Worm (Caenorhabditis elegans): ENCODE measurements around the gene F25B4.7.
"Not testable (repeated sequence)": the region's sequence is repeated elsewhere in the genome, so short reads cannot be mapped to it uniquely, and the experiment has no call there.

The F25B4.7 gene

DNA sequence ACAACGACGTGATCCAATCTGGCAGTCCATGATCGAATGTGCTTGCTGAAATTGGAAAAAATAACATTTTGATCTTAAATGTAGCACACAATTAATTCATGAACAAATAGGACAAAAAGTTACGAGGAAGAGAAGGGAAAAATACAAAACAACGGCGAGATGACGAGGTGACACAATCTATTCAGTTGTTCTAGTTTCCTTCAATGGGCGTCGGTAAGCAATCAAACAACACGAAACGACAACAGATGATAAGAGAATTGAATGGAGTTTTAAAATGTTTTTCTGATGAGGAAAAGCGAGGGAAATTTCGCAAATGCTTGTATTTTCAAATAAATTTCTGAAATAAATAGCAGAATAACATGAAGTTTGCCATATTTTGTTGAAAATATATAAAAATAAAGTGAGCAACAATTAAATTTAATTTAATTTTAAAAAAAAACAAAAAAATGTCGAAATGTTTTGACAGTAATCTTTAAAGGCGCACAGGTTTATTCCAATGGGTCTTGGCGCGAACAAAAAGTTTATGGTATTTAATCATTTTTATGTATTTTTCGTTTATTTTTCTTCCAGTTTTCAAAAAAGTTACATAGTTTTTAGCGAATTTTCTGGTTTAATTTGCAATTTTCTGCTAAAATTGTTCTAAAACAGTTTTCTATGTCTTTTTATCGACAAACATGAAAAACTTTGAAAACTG is 20.8 kb downstream of the F25B4.7 start, which contains the start of gene C14C11.7:
Gene C14C11.7, minus strand, starts transcription at position 51 of the 694 bp plus-strand sequence.
- TF ChIP-seq D1046.2 (GFP tag; IDR thresholded peaks at IDR 0.05) (no peak), nhr-102 (tag; optimal IDR thresholded peaks at IDR 0.05) (no peak), nhr-28 (tag; optimal IDR thresholded peaks at IDR 0.05) (peak; percentile 41), nhr-6 (tag; optimal IDR thresholded peaks at IDR 0.05) (no peak), nhr-25 (tag; optimal IDR thresholded peaks at IDR 0.05; ENCODE audit: borderline replicate concordance, insufficient read depth) (no peak), daf-16 (GFP tag; optimal IDR thresholded peaks at IDR 0.05) (no peak), daf-16 (tag; optimal IDR thresholded peaks at IDR 0.05) (peak; percentile 86)

DNA sequence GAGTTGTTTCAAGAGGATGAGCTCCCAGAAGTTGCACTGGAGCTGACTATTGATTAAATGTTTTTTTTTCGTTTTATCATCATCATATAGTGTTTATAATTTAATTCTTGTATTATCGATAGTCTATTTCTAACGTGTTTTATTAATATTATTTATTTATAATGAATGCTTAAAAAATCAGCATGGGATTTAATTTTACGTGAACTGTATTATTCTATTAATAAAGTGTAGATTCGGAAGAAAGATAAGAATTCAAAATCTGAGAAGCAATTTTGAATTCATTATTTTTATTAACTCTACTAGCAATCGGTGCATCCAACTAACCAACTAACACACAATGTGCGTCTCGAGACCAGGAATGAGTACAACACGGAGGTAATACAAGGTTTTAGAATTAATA is 23.7 kb downstream of the F25B4.7 start, which contains the start of gene C14C11.1:
Gene C14C11.1, plus strand, starts transcription at position 301 of the 400 bp plus-strand sequence.
- not testable (repeated sequence) for TF ChIP-seq mdt-29 (GFP tag; IDR thresholded peaks at IDR 0.05); hlh-30 (tag; optimal IDR thresholded peaks at IDR 0.05; ENCODE audit: insufficient read depth); tag-97 (GFP tag; IDR thresholded peaks at IDR 0.05)

DNA sequence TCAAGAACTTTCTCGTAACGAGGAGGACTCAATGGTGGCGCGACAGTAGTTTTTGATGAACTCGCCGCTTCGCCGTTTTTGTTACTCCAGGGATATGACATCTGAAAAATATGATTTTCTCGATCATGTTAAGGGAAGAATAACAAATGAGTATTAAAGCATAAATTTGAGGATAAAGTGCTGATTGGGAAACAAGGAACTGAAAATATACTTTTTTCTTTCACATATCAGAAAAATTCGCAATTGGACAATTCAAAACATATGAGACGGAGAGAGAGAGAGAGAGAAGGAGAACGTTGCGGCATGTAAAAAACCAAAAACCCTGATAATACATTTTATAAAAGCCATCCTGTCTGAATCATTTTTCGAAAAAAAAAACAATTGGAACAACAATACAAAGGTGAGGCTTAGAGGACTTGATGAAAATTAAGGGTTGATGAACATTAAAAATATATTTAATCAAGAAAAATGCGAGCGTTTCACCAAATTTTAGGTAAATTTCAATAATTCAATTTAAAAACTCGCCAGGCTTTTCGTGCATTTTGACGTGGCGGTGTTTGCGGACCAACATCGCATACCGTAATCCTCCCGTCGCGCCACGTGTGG is 26.3 kb downstream of the F25B4.7 start, which contains the start of the genes mut-14 and C14C11.2:
Gene mut-14, minus strand, starts transcription at position 101 of the 606 bp plus-strand sequence.
Gene C14C11.2, plus strand, starts transcription at position 556 of the 606 bp plus-strand sequence.
- TF ChIP-seq egl-43 (GFP tag; IDR thresholded peaks at IDR 0.05) (no peak), ztf-11 (tag; optimal IDR thresholded peaks at IDR 0.05) (no peak), Y48G9A.11 (GFP tag; IDR thresholded peaks at IDR 0.05) (no peak)

DNA sequence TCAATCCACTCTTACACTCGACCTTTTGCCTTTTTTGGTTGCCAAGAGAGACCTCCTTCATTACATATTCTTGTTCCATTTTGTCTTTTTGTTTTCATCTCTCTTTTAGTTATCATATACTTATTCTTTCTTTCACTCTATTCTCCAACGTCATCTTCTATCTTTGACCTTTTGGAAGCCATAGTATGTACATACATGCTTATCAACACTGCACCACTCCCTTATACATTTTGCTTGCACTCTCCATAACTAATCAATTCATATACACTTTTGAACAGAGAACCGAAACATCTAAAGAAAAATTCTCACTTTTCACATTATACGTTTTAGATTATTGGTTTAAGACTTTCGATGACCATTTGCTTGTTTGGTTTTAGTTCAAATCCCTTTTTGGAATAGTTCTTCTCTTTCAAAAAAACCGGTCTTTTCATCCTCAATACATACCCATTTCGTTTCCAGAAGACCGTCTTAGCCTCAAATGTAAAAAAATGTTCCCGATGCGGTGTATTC is 33.0 kb downstream of the F25B4.7 start, which contains the start of gene hex-2:
Gene hex-2, plus strand, starts transcription at position 460 of the 510 bp plus-strand sequence.
- TF ChIP-seq lin-1 (GFP tag; IDR thresholded peaks at IDR 0.05): no peak
- TF ChIP-seq T20F7.1 (GFP tag; optimal IDR thresholded peaks at IDR 0.05): no peak
- no peak for TF ChIP-seq daf-16 (GFP tag; optimal IDR thresholded peaks at IDR 0.05)
- TF ChIP-seq daf-16 (tag; optimal IDR thresholded peaks at IDR 0.05): peak; percentile 55
- no peak for TF ChIP-seq R02D3.7 (tag; optimal IDR thresholded peaks at IDR 0.05)
- TF ChIP-seq ztf-7 (tag; optimal IDR thresholded peaks at IDR 0.05): no peak
- peak; percentile 88 for TF ChIP-seq pqm-1 (tag; optimal IDR thresholded peaks at IDR 0.05)
- peak; percentile 27 for TF ChIP-seq nhr-6 (tag; optimal IDR thresholded peaks at IDR 0.05)
- TF ChIP-seq unc-62 (GFP tag; optimal IDR thresholded peaks at IDR 0.05 in 1 of 2): peak in 1 of 2 experiments; percentile 33
- TF ChIP-seq unc-62 (tag; optimal IDR thresholded peaks at IDR 0.05): no peak
- peak; percentile 37 for TF ChIP-seq nhr-28 (tag; optimal IDR thresholded peaks at IDR 0.05)
- TF ChIP-seq T26A8.4 (GFP tag; IDR thresholded peaks at IDR 0.05): no peak

DNA sequence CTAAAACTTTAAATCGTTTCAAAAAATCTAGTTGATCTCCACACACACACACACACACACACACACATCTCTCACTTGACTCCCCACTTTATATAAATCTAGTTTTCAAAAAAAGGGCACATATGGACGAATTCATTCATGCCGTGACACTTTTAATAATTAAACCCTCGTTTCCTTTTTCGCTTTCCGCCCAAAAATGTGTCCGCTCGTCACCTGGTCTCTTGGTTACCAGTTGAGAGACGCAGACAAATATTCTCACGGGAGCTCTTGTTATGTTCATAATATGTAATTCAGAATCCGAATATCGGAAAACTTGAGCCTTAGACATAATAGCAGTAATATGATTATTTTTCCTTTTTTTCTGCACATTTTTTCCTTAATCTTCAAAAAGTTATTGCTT is 35.1 kb downstream of the F25B4.7 start:
- no peak for TF ChIP-seq mxl-2 (GFP tag; conservative IDR thresholded peaks at IDR 0.05)
- TF ChIP-seq nhr-11 (tag; optimal IDR thresholded peaks at IDR 0.05): no peak
- no peak for TF ChIP-seq pqm-1 (tag; optimal IDR thresholded peaks at IDR 0.05)
- no peak for TF ChIP-seq lin-1 (GFP tag; IDR thresholded peaks at IDR 0.05)
- no peak for TF ChIP-seq dmd-9 (GFP tag; IDR thresholded peaks at IDR 0.05)
- TF ChIP-seq spr-3 (GFP tag; optimal IDR thresholded peaks at IDR 0.05): no peak
- TF ChIP-seq mdt-29 (GFP tag; IDR thresholded peaks at IDR 0.05): no peak
- no peak for TF ChIP-seq nhr-28 (tag; optimal IDR thresholded peaks at IDR 0.05)
- no peak for TF ChIP-seq lim-7 (GFP tag; IDR thresholded peaks at IDR 0.05)
- TF ChIP-seq ctbp-1 (GFP tag; IDR thresholded peaks at IDR 0.05): no peak
- TF ChIP-seq lin-13 (GFP tag; optimal IDR thresholded peaks at IDR 0.05): no peak
- TF ChIP-seq nhr-111 (GFP tag; optimal IDR thresholded peaks at IDR 0.05): no peak
- no peak for TF ChIP-seq Y105C5A.15 (GFP tag; IDR thresholded peaks at IDR 0.05)
- TF ChIP-seq unc-39 (tag; optimal IDR thresholded peaks at IDR 0.05): no peak

Data from whole organism, L4 larva.